Fruit fly (Drosophila melanogaster): ENCODE measurements around the gene scramb1.

DNA sequence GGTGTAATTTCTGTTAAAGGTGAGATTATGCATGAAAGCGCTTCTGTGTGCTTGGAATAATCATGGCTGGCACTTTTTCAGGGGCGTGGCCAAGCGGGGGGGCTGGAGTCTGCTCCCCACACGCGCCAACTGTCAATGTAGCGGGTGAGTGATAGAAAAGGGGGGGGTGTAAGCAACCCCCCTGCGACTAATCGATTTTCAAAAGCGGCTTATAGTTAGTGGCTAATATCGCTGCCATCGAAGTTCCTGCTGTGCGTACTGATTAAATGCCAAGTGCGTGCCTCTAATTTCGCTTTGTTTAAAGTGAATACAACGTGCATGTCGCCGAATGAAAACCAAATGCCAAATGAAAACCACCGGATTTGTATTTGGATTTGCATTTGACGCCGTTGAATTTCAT lies 20.4 kb downstream of the scramb1 start:
- TF ChIP-seq CG12768 (GFP tag; optimal IDR thresholded peaks at IDR 0.05) (no peak), tj (GFP tag; optimal IDR thresholded peaks at IDR 0.05) (no peak), kay (GFP tag; ENCODE audit: borderline replicate concordance) (no peak), CG1620 (GFP tag; optimal IDR thresholded peaks at IDR 0.05) (no peak), Hr96 (GFP tag; optimal IDR thresholded peaks at IDR 0.05) (no peak), toe (GFP tag; optimal IDR thresholded peaks at IDR 0.05) (no peak), cic (GFP tag; optimal IDR thresholded peaks at IDR 0.05) (no peak), CG14711 (tag; optimal IDR thresholded peaks at IDR 0.05) (no peak), Clk (GFP tag; optimal IDR thresholded peaks at IDR 0.05) (no peak)

All from whole organism, adult.